Fruit fly (Drosophila melanogaster) whole organism, embryonic: ENCODE results near the gene CG46465.

Source experiments
- CG10959 ChIP-seq: fragments of 200-800 bp; sonication (Bioruptor generic); IDR thresholded peaks from 2 replicates; pipeline ENCODE4 v1.3.6; 2022; ENCODE audit warnings: missing biosample characterization, missing genetic modification characterization
- CG11093 ChIP-seq: fragments of 200-800 bp; sonication (Bioruptor generic); IDR thresholded peaks from 3 replicates; pipeline ENCODE4 v1.3.6; 2022; ENCODE audit warnings: missing biosample characterization, missing genetic modification characterization
- CG13624 ChIP-seq: fragments of 200-800 bp; sonication (Bioruptor generic); optimal IDR thresholded peaks from 2 replicates; lab custom pipeline; 2016; ENCODE audit warnings: missing biosample characterization, missing genetic modification characterization
- CG1602 ChIP-seq: fragments of 200-800 bp; sonication (Bioruptor generic); optimal IDR thresholded peaks from 3 replicates; lab custom pipeline; 2016; ENCODE audit warnings: missing biosample characterization, missing genetic modification characterization
- CG17328 ChIP-seq: fragments of 200-800 bp; sonication (Bioruptor generic); IDR thresholded peaks from 2 replicates; pipeline ENCODE4 v1.3.6; 2022; ENCODE audit warnings: missing biosample characterization, missing genetic modification characterization
- CG17361 ChIP-seq: fragments of 200-800 bp; sonication (Bioruptor generic); IDR thresholded peaks from 3 replicates; pipeline ENCODE4 v1.3.6; 2022; ENCODE audit warnings: missing biosample characterization, missing genetic modification characterization
- CG17568 ChIP-seq: fragments of 200-800 bp; sonication (Bioruptor generic); optimal IDR thresholded peaks from 2 replicates; lab custom pipeline; 2018; ENCODE audit warnings: missing biosample characterization, mild to moderate bottlenecking, missing genetic modification characterization, moderate library complexity
- CG2199 ChIP-seq: fragments of 200-800 bp; sonication (Bioruptor generic); IDR thresholded peaks from 3 replicates; pipeline ENCODE4 v1.3.6; 2022; ENCODE audit warnings: missing biosample characterization, missing genetic modification characterization
- CG3065 ChIP-seq: fragments of 200-800 bp; sonication (Bioruptor generic); optimal IDR thresholded peaks from 2 replicates; lab custom pipeline; 2016; ENCODE audit warnings: missing biosample characterization, missing genetic modification characterization
- CG31224 ChIP-seq: fragments of 200-800 bp; sonication (Bioruptor generic); IDR thresholded peaks from 2 replicates; pipeline ENCODE4 v1.3.6; 2022; ENCODE audit warnings: missing biosample characterization, missing genetic modification characterization
- CG3163 ChIP-seq: fragments of 200-800 bp; sonication (Bioruptor generic); optimal IDR thresholded peaks from 3 replicates; lab custom pipeline; 2016; ENCODE audit warnings: missing biosample characterization, missing genetic modification characterization
- CG34376 ChIP-seq: fragments of 200-800 bp; sonication (Bioruptor generic); optimal IDR thresholded peaks from 2 replicates; lab custom pipeline; 2018; ENCODE audit warnings: missing biosample characterization, mild to moderate bottlenecking, missing genetic modification characterization
- CG34422 ChIP-seq: fragments of 200-800 bp; sonication (Bioruptor generic); IDR thresholded peaks from 3 replicates; pipeline ENCODE4 v1.3.6; 2022; ENCODE audit warnings: missing biosample characterization, missing genetic modification characterization
- CG3838 ChIP-seq: fragments of 200-800 bp; sonication (Bioruptor generic); optimal IDR thresholded peaks from 3 replicates; lab custom pipeline; 2016; ENCODE audit warnings: missing biosample characterization, missing genetic modification characterization
- CG3995 ChIP-seq: fragments of 200-800 bp; sonication (Bioruptor generic); optimal IDR thresholded peaks from 3 replicates; lab custom pipeline; 2016; ENCODE audit warnings: missing biosample characterization, missing genetic modification characterization
- CG4707 ChIP-seq: fragments of 200-800 bp; sonication (Bioruptor generic); optimal IDR thresholded peaks from 2 replicates; lab custom pipeline; 2018; ENCODE audit warnings: missing biosample characterization, mild to moderate bottlenecking, missing genetic modification characterization, moderate library complexity
- CG4854 ChIP-seq: fragments of 200-800 bp; sonication (Bioruptor generic); optimal IDR thresholded peaks from 2 replicates; lab custom pipeline; 2016; ENCODE audit warnings: missing biosample characterization, missing genetic modification characterization, inconsistent platforms
- Dbx ChIP-seq: fragments of 200-800 bp; sonication (Bioruptor generic); IDR thresholded peaks from 3 replicates; pipeline ENCODE4 v1.3.6; 2022; ENCODE audit warnings: missing biosample characterization, missing genetic modification characterization
- Deaf1 ChIP-seq: fragments of 200-800 bp; optimal IDR thresholded peaks from 3 replicates; lab custom pipeline; 2019; ENCODE audit warnings: missing biosample characterization, mild to moderate bottlenecking, missing genetic modification characterization, moderate library complexity
- Doc3 ChIP-seq: fragments of 200-800 bp; sonication (Bioruptor generic); IDR thresholded peaks from 3 replicates; pipeline ENCODE4 v1.3.6; 2022; ENCODE audit warnings: missing biosample characterization, missing genetic modification characterization; ENCODE audit not compliant: partially characterized antibody
- Mad ChIP-seq: fragments of 200-800 bp; sonication (Bioruptor generic); optimal IDR thresholded peaks from 2 replicates; lab custom pipeline; 2016; ENCODE audit warnings: missing biosample characterization, missing genetic modification characterization
- Max ChIP-seq: fragments of 200-800 bp; sonication (Bioruptor generic); optimal IDR thresholded peaks from 2 replicates; lab custom pipeline; 2016; ENCODE audit warnings: missing biosample characterization, mild to moderate bottlenecking, missing genetic modification characterization
- Mes4 ChIP-seq: fragments of 200-800 bp; sonication (Bioruptor generic); optimal IDR thresholded peaks from 2 replicates; lab custom pipeline; 2016; ENCODE audit warnings: missing biosample characterization, missing genetic modification characterization
- NK7.1 ChIP-seq: fragments of 200-800 bp; sonication (Bioruptor generic); optimal IDR thresholded peaks from 3 replicates; lab custom pipeline; 2016; ENCODE audit warnings: missing biosample characterization, missing genetic modification characterization
- Nf-YC ChIP-seq: fragments of 200-800 bp; optimal IDR thresholded peaks from 3 replicates; lab custom pipeline; 2019; ENCODE audit warnings: missing biosample characterization, mild to moderate bottlenecking, missing genetic modification characterization, moderate library complexity
- NfI ChIP-seq: fragments of 200-800 bp; sonication (Bioruptor generic); optimal IDR thresholded peaks from 3 replicates; lab custom pipeline; 2018; ENCODE audit warnings: missing biosample characterization, mild to moderate bottlenecking, missing genetic modification characterization, moderate library complexity
- Rfx ChIP-seq: fragments of 200-800 bp; sonication (Bioruptor generic); IDR thresholded peaks from 2 replicates; pipeline ENCODE4 v1.3.6; 2022; ENCODE audit warnings: missing biosample characterization, missing genetic modification characterization
- ab ChIP-seq: fragments of 200-800 bp; sonication (Bioruptor generic); optimal IDR thresholded peaks from 2 replicates; lab custom pipeline; 2016; ENCODE audit warnings: missing biosample characterization, missing genetic modification characterization
- amos ChIP-seq: fragments of 200-800 bp; sonication (Bioruptor generic); IDR thresholded peaks from 2 replicates; pipeline ENCODE4 v1.3.6; 2022; ENCODE audit warnings: missing biosample characterization, missing genetic modification characterization; ENCODE audit not compliant: partially characterized antibody
- bcd ChIP-seq: fragments of 200-800 bp; sonication (Bioruptor generic); optimal IDR thresholded peaks from 2 replicates; lab custom pipeline; 2017; ENCODE audit warnings: missing biosample characterization, mild to moderate bottlenecking, missing genetic modification characterization
- cas ChIP-seq: fragments of 200-800 bp; sonication (Bioruptor generic); IDR thresholded peaks from 2 replicates; pipeline ENCODE4 v1.3.6; 2022; ENCODE audit warnings: missing biosample characterization, missing genetic modification characterization
- chinmo ChIP-seq: fragments of 200-800 bp; sonication (Bioruptor generic); IDR thresholded peaks from 4 replicates; pipeline ENCODE4 v1.3.6; 2022; ENCODE audit warnings: missing biosample characterization, missing genetic modification characterization; ENCODE audit not compliant: partially characterized antibody
- crol ChIP-seq: fragments of 200-800 bp; sonication (Bioruptor generic); IDR thresholded peaks from 2 replicates; pipeline ENCODE4 v1.3.6; 2022; ENCODE audit warnings: missing biosample characterization, missing genetic modification characterization
- danr ChIP-seq: fragments of 200-800 bp; sonication (Bioruptor generic); IDR thresholded peaks from 2 replicates; pipeline ENCODE4 v1.3.6; 2022; ENCODE audit warnings: missing biosample characterization, missing genetic modification characterization
- dmrt11E ChIP-seq: fragments of 200-800 bp; sonication (Bioruptor generic); optimal IDR thresholded peaks from 3 replicates; lab custom pipeline; 2018; ENCODE audit warnings: missing biosample characterization, mild to moderate bottlenecking, missing genetic modification characterization, moderate library complexity
- ems ChIP-seq: fragments of 200-800 bp; sonication (Bioruptor generic); optimal IDR thresholded peaks from 3 replicates; lab custom pipeline; 2016; ENCODE audit warnings: missing biosample characterization, missing genetic modification characterization
- ewg ChIP-seq: fragments of 200-800 bp; sonication (Bioruptor generic); optimal IDR thresholded peaks from 3 replicates; lab custom pipeline; 2017; ENCODE audit warnings: mild to moderate bottlenecking, missing biosample characterization, missing genetic modification reagents, missing genetic modification characterization
- hkb ChIP-seq, 2 experiments: fragments of 200-800 bp in 1 of 2; fragments of >200 bp in 1 of 2; sonication (Bioruptor generic) in 1 of 2; IDR thresholded peaks in 1 of 2; optimal IDR thresholded peaks in 1 of 2; 2 replicates each; pipeline versions ENCODE4 v1.3.6 to Lab custom; 2017 to 2022; ENCODE audit warnings: missing biosample characterization in 1 of 2, missing genetic modification characterization in 1 of 2
- hth ChIP-seq: fragments of >200 bp; optimal IDR thresholded peaks from 2 replicates; lab custom pipeline; 2017; ENCODE audit warnings: inconsistent platforms
- ind ChIP-seq: fragments of 200-800 bp; sonication (Bioruptor generic); optimal IDR thresholded peaks from 3 replicates; lab custom pipeline; 2016; ENCODE audit warnings: missing biosample characterization, missing genetic modification characterization
- inv ChIP-seq: fragments of 200-800 bp; sonication (Bioruptor generic); IDR thresholded peaks from 2 replicates; pipeline ENCODE4 v1.3.6; 2022; ENCODE audit warnings: missing biosample characterization, missing genetic modification characterization; ENCODE audit not compliant: partially characterized antibody
- kni ChIP-seq: fragments of 200-800 bp; sonication (Bioruptor generic); optimal IDR thresholded peaks from 3 replicates; lab custom pipeline; 2017; ENCODE audit warnings: mild to moderate bottlenecking, missing biosample characterization, missing genetic modification reagents, missing genetic modification characterization
- lab ChIP-seq: fragments of 200-800 bp; sonication (Bioruptor generic); optimal IDR thresholded peaks from 3 replicates; lab custom pipeline; 2017; ENCODE audit warnings: missing biosample characterization, missing genetic modification characterization, mild to moderate bottlenecking, moderate library complexity, missing genetic modification reagents
- maf-S ChIP-seq: fragments of 200-800 bp; sonication (Bioruptor generic); optimal IDR thresholded peaks from 2 replicates; lab custom pipeline; 2016; ENCODE audit warnings: missing biosample characterization, missing genetic modification characterization
- mld ChIP-seq: fragments of 200-800 bp; sonication (Bioruptor generic); IDR thresholded peaks from 3 replicates; pipeline ENCODE4 v1.3.6; 2022; ENCODE audit warnings: missing biosample characterization, missing genetic modification characterization; ENCODE audit not compliant: partially characterized antibody
- onecut ChIP-seq: fragments of 200-800 bp; sonication (Bioruptor generic); IDR thresholded peaks from 2 replicates; pipeline ENCODE4 v1.3.6; 2022; ENCODE audit warnings: missing biosample characterization, missing genetic modification characterization
- pho ChIP-seq: fragments of 200-800 bp; sonication (Bioruptor generic); optimal IDR thresholded peaks from 2 replicates; lab custom pipeline; 2016; ENCODE audit warnings: missing biosample characterization, missing genetic modification characterization
- pita ChIP-seq: fragments of 200-800 bp; sonication (Bioruptor generic); optimal IDR thresholded peaks from 2 replicates; lab custom pipeline; 2017; ENCODE audit warnings: missing biosample characterization, mild to moderate bottlenecking, missing genetic modification characterization
- ranshi ChIP-seq: fragments of 200-800 bp; sonication (Bioruptor generic); IDR thresholded peaks from 2 replicates; pipeline ENCODE4 v1.3.6; 2022; ENCODE audit warnings: missing biosample characterization, missing genetic modification characterization
- ttk ChIP-seq: fragments of 200-800 bp; sonication (Bioruptor generic); IDR thresholded peaks from 2 replicates; pipeline ENCODE4 v2.1.2; 2022; ENCODE audit warnings: missing biosample characterization, missing genetic modification characterization
- zen2 ChIP-seq: fragments of 200-800 bp; sonication (Bioruptor generic); IDR thresholded peaks from 3 replicates; pipeline ENCODE4 v1.3.6; 2022; ENCODE audit warnings: missing biosample characterization, missing genetic modification characterization; ENCODE audit not compliant: partially characterized antibody

Gene CG46465

dm6 chr2L:19036105-19036714, 43.9 kb downstream of the CG46465 start (continued):
- TF ChIP-seq CG4854 (GFP tag; lab: Kevin White, UChicago) (no peak), CG11093 (GFP tag; lab: Robert Waterston, UW) (no peak), CG3163 (GFP tag; lab: Kevin White, UChicago) (no peak), ind (GFP tag; lab: Kevin White, UChicago) (peak; percentile 13), dmrt11E (no peak), CG17568 (no peak), ranshi (GFP tag; lab: Robert Waterston, UW) (no peak), Deaf1 (tag; lab: Kevin White, UChicago) (no peak), pita (GFP tag; lab: Kevin White, UChicago) (no peak), bcd (peak; percentile 7), lab (GFP tag; lab: Kevin White, UChicago) (no peak), mld (GFP tag; lab: Robert Waterston, UW) (no peak), CG3995 (no peak), Doc3 (GFP tag; lab: Robert Waterston, UW) (no peak), kni (GFP tag; lab: Kevin White, UChicago) (no peak), CG17361 (GFP tag; lab: Robert Waterston, UW) (0 out of 3 replicates have a peak, but pooled peaks have one; percentile 25), amos (GFP tag; lab: Robert Waterston, UW) (no peak; the same call in 1 of the 2 replicates), Dbx (GFP tag; lab: Robert Waterston, UW) (peak; percentile 39; the same call in 1 of the 3 replicates), pho (no peak), maf-S (GFP tag; lab: Kevin White, UChicago) (no peak), CG2199 (GFP tag; lab: Robert Waterston, UW) (no peak), CG31224 (GFP tag; lab: Robert Waterston, UW) (no peak), CG1602 (GFP tag; lab: Kevin White, UChicago) (no peak), hkb (optimal IDR thresholded peaks at IDR 0.05; lab: Kevin White, UChicago) (no peak), hkb (GFP tag; IDR thresholded peaks at IDR 0.05; lab: Robert Waterston, UW) (no peak), onecut (GFP tag; lab: Robert Waterston, UW) (no peak), Nf-YC (tag; lab: Kevin White, UChicago) (no peak), Mad (GFP tag; lab: Kevin White, UChicago) (no peak), CG4707 (GFP tag; lab: Kevin White, UChicago) (no peak), NK7.1 (GFP tag; lab: Kevin White, UChicago) (no peak), CG34422 (GFP tag; lab: Robert Waterston, UW) (no peak), Rfx (GFP tag; lab: Robert Waterston, UW) (no peak), ab (GFP tag; lab: Kevin White, UChicago) (no peak), ewg (no peak), CG3065 (GFP tag; lab: Kevin White, UChicago) (no peak), chinmo (0 out of 4 replicates have a peak, but pooled peaks have one; percentile 48), crol (peak; percentile 90), Max (GFP tag; lab: Kevin White, UChicago) (no peak), hth (lab: Kevin White, UChicago) (no peak), cas (GFP tag; lab: Robert Waterston, UW) (no peak), CG34376 (GFP tag; lab: Kevin White, UChicago) (no peak), CG3838 (GFP tag; lab: Kevin White, UChicago) (no peak), ems (GFP tag; lab: Kevin White, UChicago) (no peak), ttk (no peak), CG17328 (GFP tag; lab: Robert Waterston, UW) (no peak), Mes4 (no peak), inv (GFP tag; lab: Robert Waterston, UW) (no peak), CG13624 (GFP tag; lab: Kevin White, UChicago) (no peak), NfI (GFP tag; lab: Kevin White, UChicago) (peak; percentile 3), danr (GFP tag; lab: Robert Waterston, UW) (no peak), zen2 (GFP tag; lab: Robert Waterston, UW) (no peak), CG10959 (no peak)
